Worm (Caenorhabditis elegans) whole organism, mixed stage, embryonic: ENCODE measurements around the gene srd-18.

Experiments
- elt-1 ChIP-seq: sonication (generic microtip); optimal IDR thresholded peaks from 2 replicates; lab custom pipeline; 2017; ENCODE audit warnings: missing genetic modification characterization, mild to moderate bottlenecking, missing compliant biosample characterization, antibody characterized with exemption, moderate library complexity, borderline replicate concordance; ENCODE audit not compliant: insufficient read depth
- elt-3 ChIP-seq: fragments of 150-350 bp; optimal IDR thresholded peaks from 2 replicates; lab custom pipeline; 2014; ENCODE audit warnings: missing biosample characterization, missing genetic modification characterization
- lin-13 ChIP-seq: fragments of 150-350 bp; optimal IDR thresholded peaks from 2 replicates; lab custom pipeline; 2014; ENCODE audit warnings: missing biosample characterization, missing genetic modification characterization
- lsy-2 ChIP-seq: fragments of 150-350 bp; optimal IDR thresholded peaks from 2 replicates; lab custom pipeline; 2014; ENCODE audit warnings: missing biosample characterization, missing genetic modification characterization
- nhr-12 ChIP-seq: fragments of 150-350 bp; optimal IDR thresholded peaks from 2 replicates; lab custom pipeline; 2014; ENCODE audit warnings: missing biosample characterization, missing genetic modification characterization
- nhr-237 ChIP-seq: fragments of 150-350 bp; optimal IDR thresholded peaks from 2 replicates; lab custom pipeline; 2014; ENCODE audit warnings: missing biosample characterization, missing genetic modification characterization
- nhr-28 ChIP-seq: fragments of 150-350 bp; optimal IDR thresholded peaks from 2 replicates; lab custom pipeline; 2014; ENCODE audit warnings: missing biosample characterization, missing genetic modification characterization
- pha-4 ChIP-seq: fragments of 150-350 bp; optimal IDR thresholded peaks from 2 replicates; lab custom pipeline; 2018; ENCODE audit warnings: missing biosample characterization, missing genetic modification reagents, missing genetic modification characterization
- snpc-4 ChIP-seq: fragments of 150-350 bp; optimal IDR thresholded peaks from 2 replicates; lab custom pipeline; 2014; ENCODE audit warnings: missing biosample characterization, missing genetic modification characterization
- unc-120 ChIP-seq: sonication (generic microtip); optimal IDR thresholded peaks from 2 replicates; lab custom pipeline; 2017; ENCODE audit warnings: missing genetic modification characterization, missing compliant biosample characterization; ENCODE audit not compliant: poor library complexity, severe bottlenecking
- unc-39 ChIP-seq: fragments of 150-350 bp; optimal IDR thresholded peaks from 2 replicates; lab custom pipeline; 2014; ENCODE audit warnings: missing biosample characterization, missing genetic modification characterization
- unc-62 ChIP-seq: fragments of 150-350 bp; optimal IDR thresholded peaks from 2 replicates; lab custom pipeline; 2014; ENCODE audit warnings: missing biosample characterization, missing genetic modification reagents, missing genetic modification characterization

DNA sequence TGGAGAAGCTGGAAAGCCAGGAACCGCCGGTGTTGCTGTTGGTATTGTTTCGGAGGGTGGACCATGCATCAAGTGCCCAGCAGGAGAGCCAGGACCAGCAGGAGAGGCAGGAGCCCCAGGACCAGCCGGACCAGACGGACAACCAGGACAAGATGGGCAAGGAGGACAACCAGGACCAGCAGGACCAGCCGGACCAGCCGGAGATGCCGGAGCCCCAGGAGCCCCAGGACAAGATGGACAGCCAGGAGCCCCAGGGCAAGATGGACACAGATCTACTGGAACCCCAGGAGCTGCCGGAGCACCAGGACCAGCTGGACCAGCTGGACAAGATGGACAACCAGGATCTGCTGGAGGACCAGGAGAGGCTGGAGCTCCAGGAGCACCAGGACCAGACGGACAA, 16.2 kb upstream of the srd-18 start:
- TF ChIP-seq unc-39 (tag; lab: Kevin White, UChicago) = no peak
- TF ChIP-seq nhr-28 (tag; lab: Kevin White, UChicago) = no peak
- TF ChIP-seq unc-62 (GFP tag; lab: Kevin White, UChicago) = no peak
- no peak for TF ChIP-seq elt-1
- no peak for TF ChIP-seq nhr-12
- no peak for TF ChIP-seq pha-4 (tag; lab: Kevin White, UChicago)
- no peak for TF ChIP-seq unc-120 (tag; lab: Kevin White, UChicago)
- no peak for TF ChIP-seq lsy-2 (tag; lab: Kevin White, UChicago)
- TF ChIP-seq nhr-237 = no peak
- no peak for TF ChIP-seq elt-3 (tag; lab: Kevin White, UChicago)
- no peak for TF ChIP-seq snpc-4 (tag; lab: Kevin White, UChicago)
- no peak for TF ChIP-seq lin-13
